Fruit fly (Drosophila melanogaster) whole organism, wandering third instar larva: ENCODE measurements around the gene Ca-beta.

Source experiments
- Abd-B ChIP-seq: fragments of >200 bp; optimal IDR thresholded peaks from 2 replicates; lab custom pipeline; 2017; ENCODE audit warnings: missing biosample characterization, missing genetic modification characterization
- CG32264 ChIP-seq: fragments of 200-800 bp; sonication (Bioruptor generic); optimal IDR thresholded peaks from 2 replicates; lab custom pipeline; 2016; ENCODE audit warnings: missing biosample characterization, missing genetic modification characterization
- Dif ChIP-seq: fragments of 200-275, 200-300 bp; sonication (Bioruptor generic); optimal IDR thresholded peaks from 2 replicates; lab custom pipeline; 2018; ENCODE audit warnings: missing biosample characterization, missing genetic modification characterization; ENCODE audit not compliant: partially characterized antibody
- GATAd ChIP-seq: sonication (Bioruptor generic); optimal IDR thresholded peaks from 2 replicates; lab custom pipeline; 2016; ENCODE audit warnings: missing biosample characterization, missing genetic modification characterization
- HLH106 ChIP-seq: fragments of 200-800 bp; optimal IDR thresholded peaks from 3 replicates; lab custom pipeline; 2019; ENCODE audit warnings: missing biosample characterization, mild to moderate bottlenecking, missing genetic modification characterization, moderate library complexity
- Hnf4 ChIP-seq: fragments of 200-800 bp; sonication (Bioruptor generic); optimal IDR thresholded peaks from 2 replicates; lab custom pipeline; 2016; ENCODE audit warnings: missing biosample characterization, mild to moderate bottlenecking, missing genetic modification characterization
- Hr83 ChIP-seq: fragments of 200-300 bp; sonication (Bioruptor generic); optimal IDR thresholded peaks from 2 replicates; lab custom pipeline; 2016; ENCODE audit warnings: missing biosample characterization, mild to moderate bottlenecking, missing genetic modification characterization, moderate library complexity; ENCODE audit not compliant: poor library complexity, severe bottlenecking
- Jra ChIP-seq: sonication (Bioruptor generic); optimal IDR thresholded peaks from 2 replicates; lab custom pipeline; 2016; ENCODE audit warnings: missing biosample characterization, missing genetic modification characterization
- Mio ChIP-seq: sonication (Bioruptor generic); optimal IDR thresholded peaks from 2 replicates; lab custom pipeline; 2016; ENCODE audit warnings: missing biosample characterization, missing genetic modification characterization
- Myc ChIP-seq: fragments of >200 bp; optimal IDR thresholded peaks from 2 replicates; lab custom pipeline; 2017
- OdsH ChIP-seq: fragments of 200-800 bp; sonication (Bioruptor generic); optimal IDR thresholded peaks from 2 replicates; lab custom pipeline; 2016; ENCODE audit warnings: missing biosample characterization, mild to moderate bottlenecking, missing genetic modification characterization
- Rel ChIP-seq, 2 experiments: fragments of 200-800 bp; sonication (Bioruptor generic) in 1 of 2; optimal IDR thresholded peaks; 2 replicates in 1 of 2; 3 replicates in 1 of 2; lab custom pipeline; 2016 to 2019; ENCODE audit warnings: mild to moderate bottlenecking in 2 of 2, missing biosample characterization in 2 of 2, missing genetic modification characterization in 2 of 2, moderate library complexity in 1 of 2
- Sp1 ChIP-seq: fragments of 200-800 bp; sonication (Bioruptor generic); optimal IDR thresholded peaks from 3 replicates; lab custom pipeline; 2019; ENCODE audit warnings: missing biosample characterization, mild to moderate bottlenecking, missing genetic modification characterization, moderate library complexity
- Vsx2 ChIP-seq: fragments of 200-300, 225-300 bp; sonication (Bioruptor generic); optimal IDR thresholded peaks from 2 replicates; lab custom pipeline; 2018; ENCODE audit warnings: missing biosample characterization, missing genetic modification characterization; ENCODE audit not compliant: partially characterized antibody
- br ChIP-seq: fragments of 200-800 bp; sonication (Bioruptor generic); optimal IDR thresholded peaks from 2 replicates; lab custom pipeline; 2016; ENCODE audit warnings: missing biosample characterization, missing genetic modification characterization
- dmrt93B ChIP-seq: fragments of 200-800 bp; sonication (Bioruptor generic); optimal IDR thresholded peaks from 2 replicates; lab custom pipeline; 2018; ENCODE audit warnings: missing biosample characterization, mild to moderate bottlenecking, missing genetic modification characterization
- dsf ChIP-seq: sonication (Bioruptor generic); optimal IDR thresholded peaks from 2 replicates; lab custom pipeline; 2016; ENCODE audit warnings: missing biosample characterization, missing genetic modification characterization, borderline replicate concordance
- foxo ChIP-seq, 2 experiments: fragments of 200-800 bp; sonication (Bioruptor generic); optimal IDR thresholded peaks; 2 replicates in 1 of 2; 3 replicates in 1 of 2; lab custom pipeline; 2016 to 2017; ENCODE audit warnings: missing biosample characterization in 2 of 2, missing genetic modification characterization in 2 of 2
- fru ChIP-seq: fragments of 200-800 bp; sonication (Bioruptor generic); optimal IDR thresholded peaks from 3 replicates; lab custom pipeline; 2016; ENCODE audit warnings: missing biosample characterization, mild to moderate bottlenecking, missing genetic modification characterization
- jim ChIP-seq: fragments of 175-275, 200-325 bp; sonication (Bioruptor generic); optimal IDR thresholded peaks from 2 replicates; lab custom pipeline; 2016; ENCODE audit warnings: missing biosample characterization, mild to moderate bottlenecking, missing genetic modification characterization
- pan ChIP-seq: fragments of >200 bp; optimal IDR thresholded peaks from 2 replicates; lab custom pipeline; 2017
- psq ChIP-seq: fragments of 200-800 bp; sonication (Bioruptor generic); optimal IDR thresholded peaks from 3 replicates; lab custom pipeline; 2017; ENCODE audit warnings: missing biosample characterization, mild to moderate bottlenecking, missing genetic modification characterization, moderate library complexity
- rgr ChIP-seq: fragments of 200-800 bp; sonication (Bioruptor generic); optimal IDR thresholded peaks from 3 replicates; lab custom pipeline; 2016; ENCODE audit warnings: missing biosample characterization, mild to moderate bottlenecking, missing genetic modification characterization
- sage ChIP-seq: fragments of 200-800 bp; sonication (Bioruptor generic); optimal IDR thresholded peaks from 2 replicates; lab custom pipeline; 2016; ENCODE audit warnings: missing biosample characterization, mild to moderate bottlenecking, missing genetic modification characterization
- sv ChIP-seq: fragments of 200-800 bp; sonication (Bioruptor generic); optimal IDR thresholded peaks from 3 replicates; lab custom pipeline; 2016; ENCODE audit warnings: missing biosample characterization, missing genetic modification characterization
- tai ChIP-seq: sonication (Bioruptor generic); optimal IDR thresholded peaks from 2 replicates; lab custom pipeline; 2016; ENCODE audit warnings: missing biosample characterization, missing genetic modification characterization
- usp ChIP-seq: fragments of >200 bp; optimal IDR thresholded peaks from 2 replicates; lab custom pipeline; 2017; ENCODE audit warnings: missing biosample characterization, missing genetic modification characterization
- woc ChIP-seq: sonication (Bioruptor generic); optimal IDR thresholded peaks from 2 replicates; lab custom pipeline; 2016; ENCODE audit warnings: missing biosample characterization, mild to moderate bottlenecking, missing genetic modification characterization

Ca-beta gene

dm6 chr2L:11155166-11155958 is 48.0 kb downstream of the Ca-beta start, which contains the start of gene CG6287 (continued):
- TF ChIP-seq Hnf4 (GFP tag; lab: Kevin White, UChicago), result peak; percentile 94
- TF ChIP-seq br (GFP tag; lab: Kevin White, UChicago), result peak; percentile 91
- TF ChIP-seq fru (GFP tag; lab: Kevin White, UChicago), result peak; percentile 94
- peak; percentile 45 for TF ChIP-seq Mio (GFP tag; lab: Kevin White, UChicago)
- TF ChIP-seq jim (GFP tag; lab: Kevin White, UChicago), result peak; percentile 86
- TF ChIP-seq sv (GFP tag; lab: Kevin White, UChicago), result no peak
- peak; percentile 94 for TF ChIP-seq OdsH (GFP tag; lab: Kevin White, UChicago)
- peak; percentile 79 for TF ChIP-seq dsf
- TF ChIP-seq tai, result peak; percentile 88
- TF ChIP-seq Jra (GFP tag; lab: Kevin White, UChicago), result peak; percentile 87
- TF ChIP-seq foxo (GFP tag; optimal IDR thresholded peaks at IDR 0.05; lab: Kevin White, UChicago), result peak; percentile 9 to 94
- peak; percentile 90 for TF ChIP-seq psq (GFP tag; lab: Kevin White, UChicago)
- peak; percentile 90 for TF ChIP-seq Sp1
- peak; percentile 97 for TF ChIP-seq Dif
- no peak for TF ChIP-seq Myc
- peak; percentile 95 for TF ChIP-seq rgr (GFP tag; lab: Kevin White, UChicago)
- TF ChIP-seq usp (GFP tag; lab: Kevin White, UChicago), result no peak
- peak; percentile 85 for TF ChIP-seq sage (GFP tag; lab: Kevin White, UChicago)

DNA sequence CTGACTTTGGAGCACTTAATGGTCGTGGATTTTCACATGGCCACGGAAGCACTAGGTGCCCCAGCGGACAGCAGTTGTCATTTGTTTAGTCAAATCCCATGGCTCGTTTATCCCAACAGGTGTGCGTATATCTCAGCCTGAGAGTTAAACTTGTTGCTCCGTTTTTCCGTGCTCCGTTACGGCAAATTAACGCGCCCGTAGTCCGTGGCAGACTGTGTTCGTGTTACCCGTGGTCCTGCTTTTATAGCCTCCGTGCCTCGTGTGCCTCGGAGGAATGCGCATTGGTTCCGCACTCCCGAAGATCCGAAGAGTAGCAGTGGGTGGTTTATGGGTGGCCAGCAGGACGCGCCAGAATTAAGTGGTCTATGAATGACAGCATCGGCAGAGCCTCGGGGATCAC is 54.4 kb downstream of the Ca-beta start, which contains the start of gene Gyc32E:
Gyc32E (minus strand) TSS at position 133 of the 400 bp plus-strand sequence.
- no peak for TF ChIP-seq Vsx2
- no peak for TF ChIP-seq sage (GFP tag; lab: Kevin White, UChicago)
- TF ChIP-seq jim (GFP tag; lab: Kevin White, UChicago), result no peak
- no peak for TF ChIP-seq pan (lab: Kevin White, UChicago)
- TF ChIP-seq dmrt93B (GFP tag; lab: Kevin White, UChicago), result no peak
- no peak for TF ChIP-seq rgr (GFP tag; lab: Kevin White, UChicago)
- TF ChIP-seq foxo (GFP tag; optimal IDR thresholded peaks at IDR 0.05; lab: Kevin White, UChicago), result no peak
- TF ChIP-seq CG32264 (GFP tag; lab: Kevin White, UChicago), result no peak
- TF ChIP-seq Rel (GFP tag; optimal IDR thresholded peaks at IDR 0.05; lab: Kevin White, UChicago), result no peak
- no peak for TF ChIP-seq Rel (tag; optimal IDR thresholded peaks at IDR 0.05; lab: Kevin White, UChicago)
- TF ChIP-seq Abd-B (GFP tag; lab: Kevin White, UChicago), result no peak
- TF ChIP-seq HLH106, result no peak
- no peak for TF ChIP-seq psq (GFP tag; lab: Kevin White, UChicago)
- no peak for TF ChIP-seq Dif
- TF ChIP-seq Mio (GFP tag; lab: Kevin White, UChicago), result no peak
- TF ChIP-seq Sp1, result no peak
- TF ChIP-seq woc, result no peak

dm6 chr2L:11145317-11145716 is 58.0 kb downstream of the Ca-beta start, which contains the start of gene CG31867:
TSS of gene CG31867 (minus strand) at chr2L:11145417.
- no peak for TF ChIP-seq Hr83 (GFP tag; lab: Kevin White, UChicago)
- no peak for TF ChIP-seq Abd-B (GFP tag; lab: Kevin White, UChicago)
- TF ChIP-seq jim (GFP tag; lab: Kevin White, UChicago), result no peak
- no peak for TF ChIP-seq CG32264 (GFP tag; lab: Kevin White, UChicago)

dm6 chr2L:11136093-11136492 is 67.3 kb downstream of the Ca-beta start, which contains the start of gene hgo:
TSS of gene hgo (plus strand) at chr2L:11136393.
- TF ChIP-seq jim (GFP tag; lab: Kevin White, UChicago), result no peak
- no peak for TF ChIP-seq OdsH (GFP tag; lab: Kevin White, UChicago)
- TF ChIP-seq pan (lab: Kevin White, UChicago), result no peak
- TF ChIP-seq HLH106, result no peak
- no peak for TF ChIP-seq Abd-B (GFP tag; lab: Kevin White, UChicago)
- TF ChIP-seq CG32264 (GFP tag; lab: Kevin White, UChicago), result no peak
- no peak for TF ChIP-seq GATAd (GFP tag; lab: Kevin White, UChicago)
